Fruit fly (Drosophila melanogaster) whole organism, pupa: ENCODE measurements around the gene flip.

Source experiments
- CG10348 ChIP-seq: fragments of 200-800 bp; sonication (Bioruptor generic); IDR thresholded peaks from 2 replicates; pipeline ENCODE4 v1.3.6; 2022; ENCODE audit warnings: missing biosample characterization, missing genetic modification characterization
- CG13204 ChIP-seq: fragments of 200-800 bp; sonication (Bioruptor generic); optimal IDR thresholded peaks from 2 replicates; lab custom pipeline; 2018; ENCODE audit warnings: missing biosample characterization, mild to moderate bottlenecking, missing genetic modification characterization, moderate library complexity
- CG32121 ChIP-seq: fragments of 200-800 bp; sonication (Bioruptor generic); IDR thresholded peaks from 2 replicates; pipeline ENCODE4 v1.3.6; 2022; ENCODE audit warnings: missing biosample characterization, missing genetic modification characterization
- CG4496 ChIP-seq: fragments of 200-800 bp; sonication (Bioruptor generic); IDR thresholded peaks from 3 replicates; pipeline ENCODE4 v1.3.6; 2022; ENCODE audit warnings: missing biosample characterization, missing genetic modification characterization
- CG8159 ChIP-seq: fragments of 200-800 bp; sonication (Bioruptor generic); optimal IDR thresholded peaks from 3 replicates; lab custom pipeline; 2018; ENCODE audit warnings: missing biosample characterization, mild to moderate bottlenecking, missing genetic modification characterization, moderate library complexity
- CG8301 ChIP-seq: fragments of 200-800 bp; sonication (Bioruptor generic); optimal IDR thresholded peaks from 2 replicates; lab custom pipeline; 2018; ENCODE audit warnings: missing biosample characterization, mild to moderate bottlenecking, missing genetic modification characterization
- CG9948 ChIP-seq: fragments of 200-800 bp; sonication (Bioruptor generic); optimal IDR thresholded peaks from 2 replicates; lab custom pipeline; 2018; ENCODE audit warnings: missing biosample characterization, mild to moderate bottlenecking, missing genetic modification characterization, moderate library complexity
- EcR ChIP-seq: fragments of 200-800 bp; sonication (Bioruptor generic); optimal IDR thresholded peaks from 3 replicates; lab custom pipeline; 2019; ENCODE audit warnings: missing biosample characterization, missing genetic modification characterization, mild to moderate bottlenecking, moderate library complexity, missing genetic modification reagents
- Pif1A ChIP-seq: fragments of 200-800 bp; sonication (Bioruptor generic); optimal IDR thresholded peaks from 3 replicates; lab custom pipeline; 2016; ENCODE audit warnings: missing biosample characterization, missing genetic modification characterization
- Pif1B ChIP-seq: fragments of 200-800 bp; sonication (Bioruptor generic); optimal IDR thresholded peaks from 3 replicates; lab custom pipeline; 2016; ENCODE audit warnings: missing biosample characterization, missing genetic modification characterization
- gl ChIP-seq: fragments of 200-800 bp; sonication (Bioruptor generic); optimal IDR thresholded peaks from 2 replicates; lab custom pipeline; 2018; ENCODE audit warnings: missing biosample characterization, mild to moderate bottlenecking, missing genetic modification characterization
- rn ChIP-seq: fragments of 200-800 bp; sonication (Bioruptor generic); IDR thresholded peaks from 2 replicates; pipeline ENCODE4 v1.3.6; 2022; ENCODE audit warnings: missing biosample characterization, missing genetic modification characterization

dm6 chr3R:4266470-4266869 lies 11.3 kb downstream of the flip start, which contains the start of gene CG1092:
- no peak for TF ChIP-seq CG9948 (tag; lab: Kevin White, UChicago)
- no peak for TF ChIP-seq Pif1B (GFP tag; lab: Kevin White, UChicago)
- TF ChIP-seq gl (tag; lab: Kevin White, UChicago), result no peak
- no peak for TF ChIP-seq Pif1A (GFP tag; lab: Kevin White, UChicago)
- TF ChIP-seq CG8159 (tag; lab: Kevin White, UChicago), result no peak
- no peak for TF ChIP-seq EcR (GFP tag; lab: Kevin White, UChicago)
- TF ChIP-seq CG13204, result no peak
- no peak for TF ChIP-seq CG10348 (GFP tag; lab: Robert Waterston, UW)
- no peak for TF ChIP-seq CG8301 (tag; lab: Kevin White, UChicago)
- no peak for TF ChIP-seq CG4496
- TF ChIP-seq CG32121, result no peak
- TF ChIP-seq rn (GFP tag; lab: Robert Waterston, UW), result no peak
